Fruit fly (Drosophila melanogaster): ENCODE data around the gene Lkr.

The Lkr gene

dm6 chr3L:5498858-5499257 lies 30.3 kb downstream of the Lkr start, which contains the start of gene blanks:
Gene blanks (minus strand): TSS chr3L:5498958.
- TF ChIP-seq EcR (GFP tag; optimal IDR thresholded peaks at IDR 0.05) (no peak), CG8478 (optimal IDR thresholded peaks at IDR 0.05) (no peak), Dll (optimal IDR thresholded peaks at IDR 0.05) (no peak), psq (optimal IDR thresholded peaks at IDR 0.05) (no peak), pan (optimal IDR thresholded peaks at IDR 0.05) (no peak), usp (GFP tag; optimal IDR thresholded peaks at IDR 0.05) (no peak)

dm6 chr3L:5479490-5479889 lies 49.7 kb downstream of the Lkr start, which contains the start of gene CG4835:
Gene CG4835 (plus strand): TSS chr3L:5479790.
- TF ChIP-seq EcR (GFP tag; optimal IDR thresholded peaks at IDR 0.05) (no peak), usp (GFP tag; optimal IDR thresholded peaks at IDR 0.05) (no peak), CG8478 (optimal IDR thresholded peaks at IDR 0.05) (no peak), Dll (optimal IDR thresholded peaks at IDR 0.05) (no peak), psq (optimal IDR thresholded peaks at IDR 0.05) (no peak), pan (optimal IDR thresholded peaks at IDR 0.05) (no peak)
